Worm (Caenorhabditis elegans) whole organism, L2 larva: Measurements from ENCODE around the gene math-34.

ENCODE experiments used
- F13H6.1 ChIP-seq: sonication (generic microtip); optimal IDR thresholded peaks from 2 replicates; lab custom pipeline; 2016; ENCODE audit warnings: missing genetic modification characterization, missing compliant biosample characterization
- R02D3.7 ChIP-seq: fragments of 150-350 bp; optimal IDR thresholded peaks from 2 replicates; lab custom pipeline; 2014; ENCODE audit warnings: missing biosample characterization, missing genetic modification characterization
- Y55F3AM.14 ChIP-seq: fragments of 200-800 bp; sonication (Bioruptor generic); optimal IDR thresholded peaks from 2 replicates; lab custom pipeline; 2018; ENCODE audit warnings: mild to moderate bottlenecking, missing genetic modification characterization, missing compliant biosample characterization
- ZK546.5 ChIP-seq: sonication (generic microtip); optimal IDR thresholded peaks from 2 replicates; lab custom pipeline; 2017; ENCODE audit warnings: missing biosample characterization, missing genetic modification characterization
- ama-1 ChIP-seq: fragments of 150-350 bp; optimal IDR thresholded peaks from 2 replicates; lab custom pipeline; 2018; ENCODE audit warnings: inconsistent platforms
- blmp-1 ChIP-seq: sonication (generic microtip); optimal IDR thresholded peaks from 2 replicates; lab custom pipeline; 2017; ENCODE audit warnings: missing genetic modification characterization, mild to moderate bottlenecking, missing compliant biosample characterization, antibody characterized with exemption, moderate library complexity; ENCODE audit not compliant: insufficient read depth
- ceh-82 ChIP-seq: fragments of 150-350 bp; optimal IDR thresholded peaks from 2 replicates; lab custom pipeline; 2014; ENCODE audit warnings: missing biosample characterization, missing genetic modification characterization
- crh-2 ChIP-seq: sonication (generic microtip); optimal IDR thresholded peaks from 2 replicates; lab custom pipeline; 2017; ENCODE audit warnings: missing biosample characterization, missing genetic modification characterization
- elt-3 ChIP-seq: sonication (generic microtip); optimal IDR thresholded peaks from 2 replicates; lab custom pipeline; 2017; ENCODE audit warnings: missing biosample characterization, missing genetic modification characterization
- gmeb-1 ChIP-seq: fragments of 150-350 bp; optimal IDR thresholded peaks from 2 replicates; lab custom pipeline; 2014; ENCODE audit warnings: missing biosample characterization, missing genetic modification characterization
- lsy-2 ChIP-seq, 2 experiments: fragments of 150-350 bp in 1 of 2; sonication (generic microtip) in 1 of 2; optimal IDR thresholded peaks; 2 replicates each; lab custom pipeline; 2014 to 2017; ENCODE audit warnings: missing biosample characterization in 2 of 2, missing genetic modification characterization in 2 of 2
- mab-5 ChIP-seq: fragments of 150-350 bp; optimal IDR thresholded peaks from 2 replicates; lab custom pipeline; 2014; ENCODE audit warnings: missing biosample characterization, missing genetic modification characterization
- mbf-1 ChIP-seq: sonication (generic microtip); optimal IDR thresholded peaks from 2 replicates; lab custom pipeline; 2017; ENCODE audit warnings: missing biosample characterization, missing genetic modification characterization
- nhr-11 ChIP-seq: fragments of 150-350 bp; optimal IDR thresholded peaks from 2 replicates; lab custom pipeline; 2014; ENCODE audit warnings: missing biosample characterization, missing genetic modification characterization
- nhr-12 ChIP-seq: fragments of 150-350 bp; optimal IDR thresholded peaks from 2 replicates; lab custom pipeline; 2014; ENCODE audit warnings: missing biosample characterization, missing genetic modification characterization
- nhr-21 ChIP-seq: fragments of 150-350 bp; optimal IDR thresholded peaks from 2 replicates; lab custom pipeline; 2014; ENCODE audit warnings: missing biosample characterization, missing genetic modification characterization
- nhr-23 ChIP-seq: fragments of 150-350 bp; optimal IDR thresholded peaks from 2 replicates; lab custom pipeline; 2014; ENCODE audit warnings: missing biosample characterization, missing genetic modification reagents, missing genetic modification characterization
- nhr-237 ChIP-seq: fragments of 150-350 bp; optimal IDR thresholded peaks from 2 replicates; lab custom pipeline; 2014; ENCODE audit warnings: missing biosample characterization, missing genetic modification characterization
- nhr-6 ChIP-seq: fragments of 150-350 bp; optimal IDR thresholded peaks from 2 replicates; lab custom pipeline; 2014; ENCODE audit warnings: missing biosample characterization, missing genetic modification characterization
- sem-4 ChIP-seq: fragments of 150-350 bp; optimal IDR thresholded peaks from 2 replicates; lab custom pipeline; 2014; ENCODE audit warnings: missing biosample characterization, missing genetic modification reagents, missing genetic modification characterization
- sma-9 ChIP-seq, 2 experiments: fragments of 150-350 bp in 1 of 2; sonication (generic microtip) in 1 of 2; optimal IDR thresholded peaks; 2 replicates each; lab custom pipeline; 2014 to 2016; ENCODE audit warnings: missing genetic modification characterization in 2 of 2, mild to moderate bottlenecking in 1 of 2, missing biosample characterization in 1 of 2, missing compliant biosample characterization in 1 of 2, missing genetic modification reagents in 1 of 2, moderate library complexity in 1 of 2
- unc-55 ChIP-seq: fragments of 150-350 bp; sonication (generic microtip); optimal IDR thresholded peaks from 3 replicates; lab custom pipeline; 2014; ENCODE audit warnings: missing biosample characterization, missing genetic modification reagents, missing genetic modification characterization
- unc-62 ChIP-seq: fragments of 150-350 bp; optimal IDR thresholded peaks from 2 replicates; lab custom pipeline; 2014; ENCODE audit warnings: missing biosample characterization, missing genetic modification reagents, missing genetic modification characterization
- ztf-11 ChIP-seq: sonication (generic microtip); optimal IDR thresholded peaks from 2 replicates; lab custom pipeline; 2017; ENCODE audit warnings: missing biosample characterization, missing genetic modification characterization
- ztf-4 ChIP-seq: fragments of 150-350 bp; optimal IDR thresholded peaks from 2 replicates; lab custom pipeline; 2014; ENCODE audit warnings: missing biosample characterization, missing genetic modification characterization

The math-34 gene

ce11 chrII:1072106-1072505, 43.3 kb downstream of the math-34 start, which contains the start of gene K02E7.4:
Gene K02E7.4 (plus strand): TSS chrII:1072406.
- TF ChIP-seq elt-3 (tag; lab: Kevin White, UChicago) = no peak
- TF ChIP-seq ceh-82 = no peak
- no peak for TF ChIP-seq ZK546.5 (tag; lab: Kevin White, UChicago)
- no peak for TF ChIP-seq nhr-12 (tag; lab: Kevin White, UChicago)
- no peak for TF ChIP-seq nhr-6
- TF ChIP-seq nhr-23 (tag; lab: Kevin White, UChicago) = no peak
- TF ChIP-seq R02D3.7 (tag; lab: Kevin White, UChicago) = no peak
- TF ChIP-seq ama-1 = no peak
- TF ChIP-seq sem-4 (tag; lab: Kevin White, UChicago) = no peak
- TF ChIP-seq ztf-11 (tag; lab: Kevin White, UChicago) = no peak
- TF ChIP-seq unc-62 (GFP tag; lab: Kevin White, UChicago) = no peak
- TF ChIP-seq unc-55 (GFP tag; lab: Kevin White, UChicago) = no peak
- no peak for TF ChIP-seq nhr-237 (tag; lab: Kevin White, UChicago)

ce11 chrII:1075424-1075823, 46.7 kb downstream of the math-34 start, which contains the start of gene K02E7.11:
Gene K02E7.11 (minus strand): TSS chrII:1075524.
- TF ChIP-seq sem-4 (tag; lab: Kevin White, UChicago) (no peak), lsy-2 (tag; optimal IDR thresholded peaks at IDR 0.05; lab: Kevin White, UChicago) (no peak), mbf-1 (no peak), ztf-4 (tag; lab: Kevin White, UChicago) (no peak), Y55F3AM.14 (GFP tag; lab: Kevin White, UChicago) (no peak), unc-55 (GFP tag; lab: Kevin White, UChicago) (no peak)
- TF ChIP-seq, all 48 proteins: peak for 0

- TF ChIP-seq lsy-2 (tag; optimal IDR thresholded peaks at IDR 0.05; lab: Kevin White, UChicago) (no peak), mab-5 (no peak), unc-55 (GFP tag; lab: Kevin White, UChicago) (no peak), F13H6.1 (tag; lab: Kevin White, UChicago) (no peak), nhr-21 (no peak), ztf-11 (tag; lab: Kevin White, UChicago) (no peak), sma-9 (GFP tag; optimal IDR thresholded peaks at IDR 0.05; lab: Kevin White, UChicago) (no peak), sma-9 (tag; optimal IDR thresholded peaks at IDR 0.05; lab: Kevin White, UChicago) (no peak), unc-62 (GFP tag; lab: Kevin White, UChicago) (no peak), R02D3.7 (tag; lab: Kevin White, UChicago) (no peak), ZK546.5 (tag; lab: Kevin White, UChicago) (no peak), gmeb-1 (tag; lab: Kevin White, UChicago) (no peak), nhr-11 (tag; lab: Kevin White, UChicago) (no peak), mbf-1 (no peak), blmp-1 (tag; lab: Kevin White, UChicago) (no peak), crh-2 (no peak)
Observed at ce11 chrII:1082859-1083258, 54.1 kb downstream of the math-34 start, which contains the start of gene K02E7.1. Gene K02E7.1 (plus strand): TSS chrII:1083159.
